Fruit fly (Drosophila melanogaster) ovary, adult (tissue): ENCODE data around the gene CG31021.

ENCODE experiments used
- CG17801 ChIP-seq: fragments of 200-800 bp; optimal IDR thresholded peaks from 2 replicates; lab custom pipeline; 2019; ENCODE audit warnings: missing biosample characterization, mild to moderate bottlenecking, missing genetic modification characterization, moderate library complexity; ENCODE audit not compliant: partially characterized antibody

The CG31021 gene

dm6 chr3R:30601440-30602256, at the start of gene CG31021, which contains the start of gene CG2246:
TSS of gene CG31021 (plus strand) at chr3R:30602206.
TSS of gene CG2246 (minus strand) at chr3R:30601489.
- peak; percentile 37 for TF ChIP-seq CG17801 (GFP tag; lab: Kevin White, UChicago)

dm6 chr3R:30552548-30552947, 49.5 kb upstream of the CG31021 start:
- TF ChIP-seq CG17801 (GFP tag; lab: Kevin White, UChicago) = no peak

dm6 chr3R:30560070-30560469, 41.9 kb upstream of the CG31021 start, which contains the start of gene CG34155:
TSS of gene CG34155 (minus strand) at chr3R:30560199.
- no peak for TF ChIP-seq CG17801 (GFP tag; lab: Kevin White, UChicago)

dm6 chr3R:30561207-30561606, 40.8 kb upstream of the CG31021 start:
- no peak for TF ChIP-seq CG17801 (GFP tag; lab: Kevin White, UChicago)

dm6 chr3R:30562733-30563259, 39.2 kb upstream of the CG31021 start:
- TF ChIP-seq CG17801 (GFP tag; lab: Kevin White, UChicago) = no peak

- no peak for TF ChIP-seq CG17801 (GFP tag; lab: Kevin White, UChicago)
These were observed 38.5 kb upstream of the CG31021 start for dm6 chr3R:30563260-30564080.

- TF ChIP-seq CG17801 (GFP tag; lab: Kevin White, UChicago) = no peak
These were observed 37.5 kb upstream of the CG31021 start for dm6 chr3R:30564479-30564878.

dm6 chr3R:30566181-30566902, 35.7 kb upstream of the CG31021 start:
- no peak for TF ChIP-seq CG17801 (GFP tag; lab: Kevin White, UChicago)

dm6 chr3R:30567215-30567614, 34.8 kb upstream of the CG31021 start:
- TF ChIP-seq CG17801 (GFP tag; lab: Kevin White, UChicago) = no peak

- no peak for TF ChIP-seq CG17801 (GFP tag; lab: Kevin White, UChicago)
These were observed 31.4 kb upstream of the CG31021 start for dm6 chr3R:30570554-30571141.

dm6 chr3R:30579129-30579528, 22.9 kb upstream of the CG31021 start, which contains the start of gene CG9702:
TSS of gene CG9702 (plus strand) at chr3R:30579429.
- TF ChIP-seq CG17801 (GFP tag; lab: Kevin White, UChicago) = no peak

dm6 chr3R:30583542-30583941, 18.5 kb upstream of the CG31021 start, which contains the start of gene Rpt6R:
TSS of gene Rpt6R (minus strand) at chr3R:30583697.
- TF ChIP-seq CG17801 (GFP tag; lab: Kevin White, UChicago) = no peak

dm6 chr3R:30587196-30587753, 14.7 kb upstream of the CG31021 start, which contains the start of gene CG9717:
TSS of gene CG9717 (minus strand) at chr3R:30587302.
- TF ChIP-seq CG17801 (GFP tag; lab: Kevin White, UChicago) = no peak

- TF ChIP-seq CG17801 (GFP tag; lab: Kevin White, UChicago) = no peak
These were observed 11.8 kb upstream of the CG31021 start for dm6 chr3R:30590237-30590636.
